Fruit fly (Drosophila melanogaster) whole organism: Measurements from ENCODE around the gene ssp.

Source experiments
- CG8478 ChIP-seq: fragments of >200 bp; optimal IDR thresholded peaks from 2 replicates; lab custom pipeline; 2018; ENCODE audit warnings: inconsistent platforms
- Dll ChIP-seq: fragments of >200 bp; optimal IDR thresholded peaks from 2 replicates; lab custom pipeline; 2017
- EcR ChIP-seq, 2 experiments: fragments of >200 bp; optimal IDR thresholded peaks; 2 replicates each; lab custom pipeline; 2017; ENCODE audit warnings: missing biosample characterization in 2 of 2, missing genetic modification characterization in 2 of 2, missing genetic modification reagents in 2 of 2
- pan ChIP-seq: fragments of >200 bp; optimal IDR thresholded peaks from 2 replicates; lab custom pipeline; 2017
- psq ChIP-seq: fragments of >200 bp; optimal IDR thresholded peaks from 2 replicates; lab custom pipeline; 2017
- usp ChIP-seq: fragments of >200 bp; optimal IDR thresholded peaks from 2 replicates; lab custom pipeline; 2017; ENCODE audit warnings: missing biosample characterization, missing genetic modification characterization, mixed read lengths

The ssp gene

dm6 chr3L:12115103-12115502 lies 3.0 kb upstream of the ssp start:
- no peak for TF ChIP-seq psq (lab: Kevin White, UChicago)
- no peak for TF ChIP-seq EcR (GFP tag; optimal IDR thresholded peaks at IDR 0.05; lab: Kevin White, UChicago)
- TF ChIP-seq Dll (lab: Kevin White, UChicago): no peak
- no peak for TF ChIP-seq pan (lab: Kevin White, UChicago)
- TF ChIP-seq CG8478 (lab: Kevin White, UChicago): no peak
- no peak for TF ChIP-seq usp (GFP tag; lab: Kevin White, UChicago)

- TF ChIP-seq usp (GFP tag; lab: Kevin White, UChicago): no peak
- no peak for TF ChIP-seq CG8478 (lab: Kevin White, UChicago)
- TF ChIP-seq EcR (GFP tag; optimal IDR thresholded peaks at IDR 0.05; lab: Kevin White, UChicago): no peak
- no peak for TF ChIP-seq psq (lab: Kevin White, UChicago)
- no peak for TF ChIP-seq pan (lab: Kevin White, UChicago)
- TF ChIP-seq Dll (lab: Kevin White, UChicago): no peak
Observed at dm6 chr3L:12115966-12116735, 1.9 kb upstream of the ssp start, which contains the start of gene vers. Gene vers (plus strand): TSS chr3L:12116101.

dm6 chr3L:12118631-12119030 lies 574 bp downstream of the ssp start:
- TF ChIP-seq EcR (GFP tag; optimal IDR thresholded peaks at IDR 0.05; lab: Kevin White, UChicago) (no peak), Dll (lab: Kevin White, UChicago) (no peak), psq (lab: Kevin White, UChicago) (no peak), CG8478 (lab: Kevin White, UChicago) (no peak), pan (lab: Kevin White, UChicago) (no peak), usp (GFP tag; lab: Kevin White, UChicago) (no peak)

dm6 chr3L:12119875-12120485 lies 1.9 kb downstream of the ssp start, which contains the start of gene CG11560:
Gene CG11560 (plus strand): TSS chr3L:12120019.
- TF ChIP-seq CG8478 (lab: Kevin White, UChicago): no peak
- no peak for TF ChIP-seq psq (lab: Kevin White, UChicago)
- no peak for TF ChIP-seq pan (lab: Kevin White, UChicago)
- TF ChIP-seq usp (GFP tag; lab: Kevin White, UChicago): no peak
- no peak for TF ChIP-seq Dll (lab: Kevin White, UChicago)
- TF ChIP-seq EcR (GFP tag; optimal IDR thresholded peaks at IDR 0.05; lab: Kevin White, UChicago): no peak

- TF ChIP-seq CG8478 (lab: Kevin White, UChicago) (no peak), EcR (GFP tag; optimal IDR thresholded peaks at IDR 0.05; lab: Kevin White, UChicago) (no peak), pan (lab: Kevin White, UChicago) (no peak)
Observed at dm6 chr3L:12122891-12123290, 4.8 kb downstream of the ssp start.

- TF ChIP-seq usp (GFP tag; lab: Kevin White, UChicago) (no peak), pan (lab: Kevin White, UChicago) (no peak), CG8478 (lab: Kevin White, UChicago) (no peak), psq (lab: Kevin White, UChicago) (no peak), EcR (GFP tag; optimal IDR thresholded peaks at IDR 0.05; lab: Kevin White, UChicago) (no peak)
Observed at dm6 chr3L:12124138-12124583, 6.1 kb downstream of the ssp start.

- TF ChIP-seq CG8478 (lab: Kevin White, UChicago) (no peak), usp (GFP tag; lab: Kevin White, UChicago) (no peak), EcR (GFP tag; optimal IDR thresholded peaks at IDR 0.05; lab: Kevin White, UChicago) (no peak), psq (lab: Kevin White, UChicago) (no peak), pan (lab: Kevin White, UChicago) (no peak)
Observed at dm6 chr3L:12124975-12125374, 6.9 kb downstream of the ssp start, which contains the start of gene yps. Gene yps (minus strand): TSS chr3L:12125150.

dm6 chr3L:12127294-12128029 lies 9.4 kb downstream of the ssp start, which contains the start of the genes Ir68b and CG34241:
Gene Ir68b (minus strand): TSS chr3L:12127394.
Gene CG34241 (plus strand): TSS chr3L:12127979.
- TF ChIP-seq EcR (GFP tag; optimal IDR thresholded peaks at IDR 0.05; lab: Kevin White, UChicago): no peak
- TF ChIP-seq psq (lab: Kevin White, UChicago): no peak
- no peak for TF ChIP-seq pan (lab: Kevin White, UChicago)
- TF ChIP-seq Dll (lab: Kevin White, UChicago): no peak
- TF ChIP-seq usp (GFP tag; lab: Kevin White, UChicago): no peak
- no peak for TF ChIP-seq CG8478 (lab: Kevin White, UChicago)

- TF ChIP-seq Dll (lab: Kevin White, UChicago) (no peak), pan (lab: Kevin White, UChicago) (no peak), psq (lab: Kevin White, UChicago) (no peak), CG8478 (lab: Kevin White, UChicago) (no peak), EcR (GFP tag; optimal IDR thresholded peaks at IDR 0.05; lab: Kevin White, UChicago) (no peak), usp (GFP tag; lab: Kevin White, UChicago) (no peak)
Observed at dm6 chr3L:12129111-12129510, 11.1 kb downstream of the ssp start, which contains the start of gene Lsp2. Gene Lsp2 (plus strand): TSS chr3L:12129393.

dm6 chr3L:12131918-12132317 lies 13.9 kb downstream of the ssp start, which contains the start of gene DEF8:
Gene DEF8 (plus strand): TSS chr3L:12132146.
- no peak for TF ChIP-seq psq (lab: Kevin White, UChicago)
- TF ChIP-seq EcR (GFP tag; optimal IDR thresholded peaks at IDR 0.05; lab: Kevin White, UChicago): no peak
- TF ChIP-seq pan (lab: Kevin White, UChicago): no peak
- TF ChIP-seq CG8478 (lab: Kevin White, UChicago): no peak
- no peak for TF ChIP-seq Dll (lab: Kevin White, UChicago)
- no peak for TF ChIP-seq usp (GFP tag; lab: Kevin White, UChicago)
